Worm (Caenorhabditis elegans): Measurements from ENCODE around the gene ddx-17.
"Not testable (repeated sequence)": the region's sequence is repeated elsewhere in the genome, so short reads cannot be mapped to it uniquely, and the experiment has no call there.

ce11 chrV:14049274-14049673, 37.4 kb upstream of the ddx-17 start, which contains the start of gene F58D12.1:
- TF ChIP-seq flt-1 (GFP tag; IDR thresholded peaks at IDR 0.05); med-1 (GFP tag; optimal IDR thresholded peaks at IDR 0.05; ENCODE audit: insufficient read depth); ztf-29 (GFP tag; IDR thresholded peaks at IDR 0.05): not testable (repeated sequence)
